Worm (Caenorhabditis elegans) whole organism, L1 larva: ENCODE results near the gene twk-24.

Experiments
- blmp-1 ChIP-seq: fragments of 150-350 bp; optimal IDR thresholded peaks from 2 replicates; lab custom pipeline; 2014; ENCODE audit warnings: missing biosample characterization, missing genetic modification characterization
- grh-1 ChIP-seq: fragments of 200-800 bp; sonication (Bioruptor generic); IDR thresholded peaks from 2 replicates; pipeline ENCODE4 v1.3.6; 2022; ENCODE audit warnings: missing genetic modification reagents, missing genetic modification characterization, missing compliant biosample characterization
- lin-13 ChIP-seq: fragments of 150-350 bp; optimal IDR thresholded peaks from 2 replicates; lab custom pipeline; 2014; ENCODE audit warnings: missing biosample characterization, missing genetic modification reagents, missing genetic modification characterization
- nhr-237 ChIP-seq: fragments of 150-350 bp; optimal IDR thresholded peaks from 2 replicates; lab custom pipeline; 2014; ENCODE audit warnings: missing biosample characterization, missing genetic modification characterization
- snpc-4 ChIP-seq: fragments of 150-350 bp; optimal IDR thresholded peaks from 2 replicates; lab custom pipeline; 2014; ENCODE audit warnings: missing biosample characterization, missing genetic modification characterization
- sptf-1 ChIP-seq: fragments of 150-350 bp; optimal IDR thresholded peaks from 2 replicates; lab custom pipeline; 2014; ENCODE audit warnings: missing biosample characterization, missing genetic modification characterization

- no peak for TF ChIP-seq lin-13 (GFP tag; lab: Kevin White, UChicago)
- no peak for TF ChIP-seq blmp-1 (tag; lab: Kevin White, UChicago)
- TF ChIP-seq nhr-237 (tag; lab: Kevin White, UChicago), result no peak
- no peak for TF ChIP-seq grh-1 (GFP tag; lab: Robert Waterston, UW)
- no peak for TF ChIP-seq sptf-1 (tag; lab: Kevin White, UChicago)
- TF ChIP-seq snpc-4, result no peak
Measured at ce11 chrV:12256398-12256797, 12.7 kb downstream of the twk-24 start, which contains the start of gene ugt-55.
